Fruit fly (Drosophila melanogaster) whole organism, wandering third instar larva: ENCODE data around the gene CG15695.

Experiments used
- CG9705 ChIP-seq: fragments of 200-800 bp; sonication (Bioruptor generic); optimal IDR thresholded peaks from 2 replicates; lab custom pipeline; 2018; ENCODE audit warnings: missing biosample characterization, mild to moderate bottlenecking, missing genetic modification characterization
- Dif ChIP-seq: fragments of 200-275, 200-300 bp; sonication (Bioruptor generic); optimal IDR thresholded peaks from 2 replicates; lab custom pipeline; 2018; ENCODE audit warnings: missing biosample characterization, missing genetic modification characterization; ENCODE audit not compliant: partially characterized antibody
- GATAd ChIP-seq: sonication (Bioruptor generic); optimal IDR thresholded peaks from 2 replicates; lab custom pipeline; 2016; ENCODE audit warnings: missing biosample characterization, missing genetic modification characterization
- Hnf4 ChIP-seq: fragments of 200-800 bp; sonication (Bioruptor generic); optimal IDR thresholded peaks from 2 replicates; lab custom pipeline; 2016; ENCODE audit warnings: missing biosample characterization, mild to moderate bottlenecking, missing genetic modification characterization
- N ChIP-seq: fragments of >200 bp; optimal IDR thresholded peaks from 2 replicates; lab custom pipeline; 2018; ENCODE audit warnings: missing biosample characterization, missing external identifiers, missing genetic modification characterization
- ey ChIP-seq: fragments of 200-800 bp; sonication (Bioruptor generic); optimal IDR thresholded peaks from 2 replicates; lab custom pipeline; 2016; ENCODE audit warnings: missing biosample characterization, missing genetic modification characterization
- h ChIP-seq: fragments of 200-800 bp; sonication (Bioruptor generic); optimal IDR thresholded peaks from 3 replicates; lab custom pipeline; 2016; ENCODE audit warnings: missing biosample characterization, mild to moderate bottlenecking, missing genetic modification characterization
- jim ChIP-seq: fragments of 175-275, 200-325 bp; sonication (Bioruptor generic); optimal IDR thresholded peaks from 2 replicates; lab custom pipeline; 2016; ENCODE audit warnings: missing biosample characterization, mild to moderate bottlenecking, missing genetic modification characterization
- pan ChIP-seq: fragments of >200 bp; optimal IDR thresholded peaks from 2 replicates; lab custom pipeline; 2017

- TF ChIP-seq ey (GFP tag; lab: Kevin White, UChicago): no peak
- no peak for TF ChIP-seq pan
- TF ChIP-seq jim (GFP tag; lab: Kevin White, UChicago): no peak
- no peak for TF ChIP-seq GATAd (GFP tag; lab: Kevin White, UChicago)
- no peak for TF ChIP-seq N (GFP tag; lab: Kevin White, UChicago)
- TF ChIP-seq h (GFP tag; lab: Kevin White, UChicago): no peak
- no peak for TF ChIP-seq CG9705
- TF ChIP-seq Dif (GFP tag; lab: Kevin White, UChicago): no peak
- TF ChIP-seq Hnf4: no peak
These were observed 39.7 kb upstream of the CG15695 start for dm6 chr3R:20802253-20802652.
